Worm (Caenorhabditis elegans): ENCODE results near the gene pfd-1.

pfd-1 gene

ce11 chrIV:11142314-11143227 lies 7.3 kb upstream of the pfd-1 start, which contains the start of gene skih-2 (continued):
- TF ChIP-seq alr-1 (tag; optimal IDR thresholded peaks at IDR 0.05; ENCODE audit: borderline replicate concordance): no peak

DNA sequence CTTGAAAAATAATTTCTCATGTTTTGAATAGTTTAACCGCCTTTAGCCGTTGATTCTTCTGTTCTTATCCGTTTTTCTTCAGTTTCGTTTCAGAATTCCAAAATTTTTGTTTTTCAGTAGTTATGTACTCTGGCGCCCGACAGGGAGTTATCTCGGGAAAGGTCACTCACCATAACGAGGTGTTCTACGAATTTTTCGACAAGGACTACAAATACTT lies 6.8 kb upstream of the pfd-1 start, which contains the start of gene F01G4.4:
Gene F01G4.4, plus strand, starts transcription at position 118 of the 217 bp plus-strand sequence.
- TF ChIP-seq zag-1 (tag; optimal IDR thresholded peaks at IDR 0.05): no peak
- TF ChIP-seq ces-1 (GFP tag; optimal IDR thresholded peaks at IDR 0.05): no peak
- TF ChIP-seq unc-62 (GFP tag; optimal IDR thresholded peaks at IDR 0.05): no peak
- no peak for TF ChIP-seq ceh-8 (GFP tag; optimal IDR thresholded peaks at IDR 0.05)
- TF ChIP-seq unc-130 (tag; optimal IDR thresholded peaks at IDR 0.05): no peak
- no peak for TF ChIP-seq sptf-1 (tag; optimal IDR thresholded peaks at IDR 0.05)
- no peak for TF ChIP-seq ets-5 (GFP tag; IDR thresholded peaks at IDR 0.05)
- no peak for TF ChIP-seq nhr-85 (tag)
- TF ChIP-seq sox-4 (tag; optimal IDR thresholded peaks at IDR 0.05): no peak
- TF ChIP-seq unc-30 (tag; optimal IDR thresholded peaks at IDR 0.05): no peak
- TF ChIP-seq lsy-2 (tag; optimal IDR thresholded peaks at IDR 0.05): no peak
- TF ChIP-seq hpl-2 (GFP tag; optimal IDR thresholded peaks at IDR 0.05): no peak
- TF ChIP-seq egl-27 (tag; optimal IDR thresholded peaks at IDR 0.05): no peak
- TF ChIP-seq lin-14 (GFP tag; optimal IDR thresholded peaks at IDR 0.05): no peak
- TF ChIP-seq ceh-63 (GFP tag; optimal IDR thresholded peaks at IDR 0.05): no peak
- no peak for TF ChIP-seq aha-1 (tag; optimal IDR thresholded peaks at IDR 0.05)
- TF ChIP-seq C34B4.2 (tag; optimal IDR thresholded peaks at IDR 0.05): no peak
- TF ChIP-seq blmp-1 (tag; optimal IDR thresholded peaks at IDR 0.05): no peak
- TF ChIP-seq fkh-8 (tag; optimal IDR thresholded peaks at IDR 0.05): no peak

- TF ChIP-seq dpl-1 (GFP tag; optimal IDR thresholded peaks at IDR 0.05) (peak in 1 of 3 experiments; percentile 35), Y116A8C.19 (tag; optimal IDR thresholded peaks at IDR 0.05; ENCODE audit: borderline replicate concordance) (no peak), lin-35 (GFP tag; optimal IDR thresholded peaks at IDR 0.05) (peak in 1 of 2 experiments; percentile 20), hlh-4 (tag; optimal IDR thresholded peaks at IDR 0.05) (no peak), fkh-10 (GFP tag; optimal IDR thresholded peaks at IDR 0.05) (no peak), efl-1 (optimal IDR thresholded peaks at IDR 0.05) (no peak), efl-1 (GFP tag; optimal IDR thresholded peaks at IDR 0.05 in 1 of 2) (peak; percentile 50 to 92), ceh-82 (tag; optimal IDR thresholded peaks at IDR 0.05) (no peak)
Observed at ce11 chrIV:11145929-11146339, 4.0 kb upstream of the pfd-1 start.

- TF ChIP-seq tlp-1 (tag; optimal IDR thresholded peaks at IDR 0.05): no peak
- TF ChIP-seq pag-3 (tag; optimal IDR thresholded peaks at IDR 0.05; ENCODE audit: borderline replicate concordance, insufficient read depth): no peak
- no peak for TF ChIP-seq C04F5.9 (tag; optimal IDR thresholded peaks at IDR 0.05)
- TF ChIP-seq lin-35 (GFP tag; optimal IDR thresholded peaks at IDR 0.05): no peak
- TF ChIP-seq sup-37 (GFP tag; optimal IDR thresholded peaks at IDR 0.05): no peak
- no peak for TF ChIP-seq nhr-19 (GFP tag; conservative IDR thresholded peaks at IDR 0.05)
- no peak for TF ChIP-seq C16A3.4 (tag; optimal IDR thresholded peaks at IDR 0.05)
- TF ChIP-seq lin-39 (tag; optimal IDR thresholded peaks at IDR 0.05): no peak
- no peak for TF ChIP-seq unc-30 (tag; optimal IDR thresholded peaks at IDR 0.05)
- no peak for TF ChIP-seq unc-86 (tag; optimal IDR thresholded peaks at IDR 0.05)
Observed at ce11 chrIV:11146492-11146891, 3.4 kb upstream of the pfd-1 start.

Measured in whole organism, L1 larva.